Fruit fly (Drosophila melanogaster) whole organism, embryonic: ENCODE data around the gene CG16956.

Experiments used
- Awh ChIP-seq: fragments of 200-800 bp; sonication (Bioruptor generic); IDR thresholded peaks from 2 replicates; pipeline ENCODE4, ENCODE4 v1.3.6; 2022; ENCODE audit warnings: missing biosample characterization, missing genetic modification characterization
- CG11247 ChIP-seq: fragments of 200-800 bp; sonication (Bioruptor generic); IDR thresholded peaks from 2 replicates; pipeline ENCODE4 v1.3.6; 2022; ENCODE audit warnings: missing biosample characterization, missing genetic modification characterization
- CG11456 ChIP-seq: fragments of 200-800 bp; sonication (Bioruptor generic); IDR thresholded peaks from 3 replicates; pipeline ENCODE4 v1.3.6; 2022; ENCODE audit warnings: missing biosample characterization, missing genetic modification characterization
- CG11695 ChIP-seq: fragments of 200-800 bp; sonication (Bioruptor generic); IDR thresholded peaks from 3 replicates; pipeline ENCODE4 v1.3.6; 2022; ENCODE audit warnings: missing biosample characterization, missing genetic modification characterization
- CG12744 ChIP-seq: fragments of 200-800 bp; sonication (Bioruptor generic); optimal IDR thresholded peaks from 2 replicates; lab custom pipeline; 2016; ENCODE audit warnings: missing biosample characterization, missing genetic modification characterization
- CG12942 ChIP-seq: fragments of 200-800 bp; sonication (Bioruptor generic); optimal IDR thresholded peaks from 3 replicates; lab custom pipeline; 2016; ENCODE audit warnings: missing biosample characterization, missing genetic modification characterization
- CG13123 ChIP-seq: fragments of 200-800 bp; sonication (Bioruptor generic); optimal IDR thresholded peaks from 2 replicates; lab custom pipeline; 2016; ENCODE audit warnings: missing biosample characterization, missing genetic modification characterization
- CG13624 ChIP-seq: fragments of 200-800 bp; sonication (Bioruptor generic); optimal IDR thresholded peaks from 2 replicates; lab custom pipeline; 2016; ENCODE audit warnings: missing biosample characterization, missing genetic modification characterization
- CG14441 ChIP-seq: fragments of 200-800 bp; sonication (Bioruptor generic); IDR thresholded peaks from 2 replicates; pipeline ENCODE4 v1.3.6; 2022; ENCODE audit warnings: missing biosample characterization, missing genetic modification characterization
- CG17186 ChIP-seq: fragments of 200-800 bp; sonication (Bioruptor generic); optimal IDR thresholded peaks from 3 replicates; lab custom pipeline; 2017; ENCODE audit warnings: missing biosample characterization, missing genetic modification reagents, missing genetic modification characterization
- CG17361 ChIP-seq: fragments of 200-800 bp; sonication (Bioruptor generic); IDR thresholded peaks from 3 replicates; pipeline ENCODE4 v1.3.6; 2022; ENCODE audit warnings: missing biosample characterization, missing genetic modification characterization
- CG2129 ChIP-seq: fragments of 200-800 bp; sonication (Bioruptor generic); IDR thresholded peaks from 2 replicates; pipeline ENCODE4 v1.3.6; 2022; ENCODE audit warnings: missing biosample characterization, missing genetic modification characterization; ENCODE audit not compliant: partially characterized antibody
- CG2678 ChIP-seq: fragments of 200-800 bp; sonication (Bioruptor generic); optimal IDR thresholded peaks from 3 replicates; lab custom pipeline; 2019; ENCODE audit warnings: missing biosample characterization, mild to moderate bottlenecking, missing genetic modification characterization, moderate library complexity
- CG30403 ChIP-seq: fragments of 200-800 bp; sonication (Bioruptor generic); optimal IDR thresholded peaks from 3 replicates; lab custom pipeline; 2016; ENCODE audit warnings: missing biosample characterization, missing genetic modification characterization
- CG3281 ChIP-seq: fragments of 200-800 bp; sonication (Bioruptor generic); optimal IDR thresholded peaks from 3 replicates; lab custom pipeline; 2017; ENCODE audit warnings: missing biosample characterization, mild to moderate bottlenecking, missing genetic modification characterization
- CG3407 ChIP-seq: fragments of 200-800 bp; sonication (Bioruptor generic); optimal IDR thresholded peaks from 2 replicates; lab custom pipeline; 2018; ENCODE audit warnings: missing biosample characterization, mild to moderate bottlenecking, missing genetic modification characterization
- CG3995 ChIP-seq: fragments of 200-800 bp; sonication (Bioruptor generic); optimal IDR thresholded peaks from 3 replicates; lab custom pipeline; 2016; ENCODE audit warnings: missing biosample characterization, missing genetic modification characterization
- CG4424 ChIP-seq: fragments of 200-800 bp; sonication (Bioruptor generic); optimal IDR thresholded peaks from 3 replicates; lab custom pipeline; 2016; ENCODE audit warnings: missing biosample characterization, missing genetic modification characterization
- CG5180 ChIP-seq: fragments of 200-800 bp; sonication (Bioruptor generic); optimal IDR thresholded peaks from 3 replicates; lab custom pipeline; 2017; ENCODE audit warnings: missing biosample characterization, missing genetic modification characterization, mild to moderate bottlenecking, moderate library complexity, missing genetic modification reagents
- CG7786 ChIP-seq: fragments of 200-800 bp; sonication (Bioruptor generic); optimal IDR thresholded peaks from 2 replicates; lab custom pipeline; 2016; ENCODE audit warnings: missing biosample characterization, missing genetic modification characterization
- CG9876 ChIP-seq: fragments of 200-800 bp; sonication (Bioruptor generic); optimal IDR thresholded peaks from 2 replicates; lab custom pipeline; 2016; ENCODE audit warnings: missing biosample characterization, missing genetic modification characterization
- CHES-1-like ChIP-seq: fragments of 200-800 bp; sonication (Bioruptor generic); optimal IDR thresholded peaks from 2 replicates; lab custom pipeline; 2016; ENCODE audit warnings: missing biosample characterization, missing genetic modification characterization
- D19A ChIP-seq: fragments of 200-800 bp; optimal IDR thresholded peaks from 3 replicates; lab custom pipeline; 2019; ENCODE audit warnings: missing biosample characterization, mild to moderate bottlenecking, missing genetic modification characterization, moderate library complexity
- D19B ChIP-seq: fragments of 200-800 bp; sonication (Bioruptor generic); optimal IDR thresholded peaks from 2 replicates; lab custom pipeline; 2017; ENCODE audit warnings: missing biosample characterization, mild to moderate bottlenecking, missing genetic modification characterization
- Dbx ChIP-seq: fragments of 200-800 bp; sonication (Bioruptor generic); IDR thresholded peaks from 3 replicates; pipeline ENCODE4 v1.3.6; 2022; ENCODE audit warnings: missing biosample characterization, missing genetic modification characterization
- Dip2 ChIP-seq: fragments of 200-800 bp; sonication (Bioruptor generic); IDR thresholded peaks from 2 replicates; pipeline ENCODE4 v1.3.6; 2022; ENCODE audit warnings: missing biosample characterization, missing genetic modification characterization
- Hr51 ChIP-seq, 2 experiments: fragments of 200-800 bp; sonication (Bioruptor generic); optimal IDR thresholded peaks; 2 replicates in 1 of 2; 3 replicates in 1 of 2; lab custom pipeline; 2016 to 2018; ENCODE audit warnings: missing biosample characterization in 2 of 2, missing genetic modification characterization in 2 of 2, mild to moderate bottlenecking in 1 of 2, moderate library complexity in 1 of 2
- Poxn ChIP-seq: fragments of 200-800 bp; sonication (Bioruptor generic); IDR thresholded peaks from 2 replicates; pipeline ENCODE4 v1.3.6; 2022; ENCODE audit warnings: missing biosample characterization, missing genetic modification characterization
- Ravus ChIP-seq: fragments of 200-800 bp; sonication (Bioruptor generic); IDR thresholded peaks from 2 replicates; pipeline ENCODE4 v1.3.6; 2022; ENCODE audit warnings: missing biosample characterization, missing genetic modification characterization
- Side ChIP-seq: fragments of 200-800 bp; sonication (Bioruptor generic); optimal IDR thresholded peaks from 2 replicates; lab custom pipeline; 2016; ENCODE audit warnings: missing biosample characterization, missing genetic modification characterization
- Sox102F ChIP-seq: fragments of 200-800 bp; sonication (Bioruptor generic); optimal IDR thresholded peaks from 2 replicates; lab custom pipeline; 2018; ENCODE audit warnings: missing biosample characterization, mild to moderate bottlenecking, missing genetic modification characterization, moderate library complexity
- Sry-β ChIP-seq: fragments of 200-800 bp; sonication (Bioruptor generic); optimal IDR thresholded peaks from 2 replicates; lab custom pipeline; 2018; ENCODE audit warnings: missing biosample characterization, mild to moderate bottlenecking, missing genetic modification characterization, moderate library complexity
- Sry-δ ChIP-seq: fragments of 200-800 bp; sonication (Bioruptor generic); optimal IDR thresholded peaks from 2 replicates; lab custom pipeline; 2016; ENCODE audit warnings: missing biosample characterization, missing genetic modification characterization
- Stat92E ChIP-seq, 3 experiments: fragments of >200 bp in 2 of 3; fragments of 200-800 bp in 1 of 3; sonication (Bioruptor generic) in 1 of 3; optimal IDR thresholded peaks; 2 replicates each; lab custom pipeline; 2017 to 2019; ENCODE audit warnings: missing biosample characterization in 3 of 3, missing genetic modification characterization in 3 of 3, mild to moderate bottlenecking in 1 of 3, moderate library complexity in 1 of 3
- ab ChIP-seq: fragments of 200-800 bp; sonication (Bioruptor generic); optimal IDR thresholded peaks from 2 replicates; lab custom pipeline; 2016; ENCODE audit warnings: missing biosample characterization, missing genetic modification characterization
- abd-A ChIP-seq: fragments of 200-800 bp; sonication (Bioruptor generic); optimal IDR thresholded peaks from 3 replicates; lab custom pipeline; 2019; ENCODE audit warnings: missing biosample characterization, mild to moderate bottlenecking, missing genetic modification characterization, moderate library complexity
- bigmax ChIP-seq: fragments of 200-800 bp; sonication (Bioruptor generic); optimal IDR thresholded peaks from 2 replicates; lab custom pipeline; 2018; ENCODE audit warnings: missing biosample characterization, mild to moderate bottlenecking, missing genetic modification characterization
- bowl ChIP-seq: fragments of 200-800 bp; sonication (Bioruptor generic); IDR thresholded peaks from 2 replicates; pipeline ENCODE4 v1.3.6; 2022; ENCODE audit warnings: missing biosample characterization, missing genetic modification characterization
- bsh ChIP-seq, 2 experiments: fragments of 200-800 bp; sonication (Bioruptor generic); optimal IDR thresholded peaks; 2 replicates each; lab custom pipeline; 2017 to 2018; ENCODE audit warnings: mild to moderate bottlenecking in 2 of 2, missing biosample characterization in 2 of 2, missing genetic modification characterization in 2 of 2, moderate library complexity in 1 of 2
- fd102C ChIP-seq: fragments of 200-800 bp; sonication (Bioruptor generic); optimal IDR thresholded peaks from 2 replicates; lab custom pipeline; 2018; ENCODE audit warnings: missing biosample characterization, mild to moderate bottlenecking, missing genetic modification characterization, moderate library complexity
- fd64A ChIP-seq: fragments of 200-800 bp; sonication (Bioruptor generic); optimal IDR thresholded peaks from 3 replicates; lab custom pipeline; 2018; ENCODE audit warnings: missing biosample characterization, mild to moderate bottlenecking, missing genetic modification characterization
- gem ChIP-seq: fragments of 200-800 bp; sonication (Bioruptor generic); optimal IDR thresholded peaks from 2 replicates; lab custom pipeline; 2019; ENCODE audit warnings: missing biosample characterization, mild to moderate bottlenecking, missing genetic modification characterization, moderate library complexity
- knrl ChIP-seq: fragments of 200-800 bp; sonication (Bioruptor generic); IDR thresholded peaks from 3 replicates; pipeline ENCODE4 v1.3.6; 2022; ENCODE audit warnings: missing biosample characterization, missing genetic modification characterization; ENCODE audit not compliant: partially characterized antibody
- pita ChIP-seq: fragments of 200-800 bp; sonication (Bioruptor generic); optimal IDR thresholded peaks from 2 replicates; lab custom pipeline; 2017; ENCODE audit warnings: missing biosample characterization, mild to moderate bottlenecking, missing genetic modification characterization
- ranshi ChIP-seq: fragments of 200-800 bp; sonication (Bioruptor generic); IDR thresholded peaks from 2 replicates; pipeline ENCODE4 v1.3.6; 2022; ENCODE audit warnings: missing biosample characterization, missing genetic modification characterization
- sd ChIP-seq: fragments of 200-800 bp; sonication (Bioruptor generic); optimal IDR thresholded peaks from 3 replicates; lab custom pipeline; 2018; ENCODE audit warnings: missing biosample characterization, mild to moderate bottlenecking, missing genetic modification characterization, moderate library complexity
- sisA ChIP-seq: fragments of 200-800 bp; sonication (Bioruptor generic); IDR thresholded peaks from 2 replicates; pipeline ENCODE4 v1.3.6; 2022; ENCODE audit warnings: missing biosample characterization, missing genetic modification characterization
- vvl ChIP-seq: fragments of 200-800 bp; sonication (Bioruptor generic); IDR thresholded peaks from 2 replicates; pipeline ENCODE4 v1.3.6; 2022; ENCODE audit warnings: missing biosample characterization, missing genetic modification characterization

The CG16956 gene

dm6 chr2L:13373435-13374242 lies 40.7 kb downstream of the CG16956 start, which contains the start of the genes Bdp1 and CG6565 (continued):
- TF ChIP-seq CG14441 (GFP tag; lab: Robert Waterston, UW) (peak; percentile 95), bsh (GFP tag; optimal IDR thresholded peaks at IDR 0.05; lab: Kevin White, UChicago) (peak; percentile 83 to 95), fd64A (GFP tag; lab: Kevin White, UChicago) (peak; percentile 70), abd-A (tag; lab: Kevin White, UChicago) (no peak), ranshi (GFP tag; lab: Robert Waterston, UW) (peak; percentile 95), Side (GFP tag; lab: Kevin White, UChicago) (peak; percentile 98), fd102C (GFP tag; lab: Kevin White, UChicago) (peak; percentile 80), sisA (GFP tag; lab: Robert Waterston, UW) (peak; percentile 97), CG4424 (GFP tag; lab: Kevin White, UChicago) (peak; percentile 99), ab (peak; percentile 97), Poxn (GFP tag; lab: Robert Waterston, UW) (peak; percentile 94), CG13624 (peak; percentile 99), CG30403 (peak; percentile 99), CG11247 (GFP tag; lab: Robert Waterston, UW) (peak; percentile 91), D19A (tag; lab: Kevin White, UChicago) (peak; percentile 86), knrl (peak; percentile 63), pita (no peak), CG3995 (GFP tag; lab: Kevin White, UChicago) (peak; percentile 95), CG11695 (GFP tag; lab: Robert Waterston, UW) (peak; percentile 94), Ravus (GFP tag; lab: Robert Waterston, UW) (peak; percentile 78), CG9876 (GFP tag; lab: Kevin White, UChicago) (peak; percentile 97), Stat92E (GFP tag; optimal IDR thresholded peaks at IDR 0.05; lab: Kevin White, UChicago) (peak in 1 of 3 experiments; percentile 55), Sox102F (GFP tag; lab: Kevin White, UChicago) (peak; percentile 98), Dip2 (peak; percentile 73), CG12744 (peak; percentile 98), vvl (GFP tag; lab: Robert Waterston, UW) (peak; percentile 91), Sry-δ (peak; percentile 85), CG17361 (GFP tag; lab: Robert Waterston, UW) (peak; percentile 99), CG3281 (GFP tag; lab: Kevin White, UChicago) (peak; percentile 96), CHES-1-like (GFP tag; lab: Kevin White, UChicago) (peak; percentile 98), CG7786 (GFP tag; lab: Kevin White, UChicago) (peak; percentile 99), CG13123 (GFP tag; lab: Kevin White, UChicago) (peak; percentile 96), Awh (GFP tag; lab: Robert Waterston, UW) (peak; percentile 84), Sry-β (GFP tag; lab: Kevin White, UChicago) (peak; percentile 88), CG3407 (GFP tag; lab: Kevin White, UChicago) (peak; percentile 94), D19B (GFP tag; lab: Kevin White, UChicago) (peak; percentile 92), CG2129 (GFP tag; lab: Robert Waterston, UW) (no peak), CG5180 (peak; percentile 85), CG2678 (peak; percentile 97), bowl (GFP tag; lab: Robert Waterston, UW) (peak; percentile 68; the same call in 1 of the 2 replicates), CG12942 (peak; percentile 98), Dbx (GFP tag; lab: Robert Waterston, UW) (peak; percentile 97), CG17186 (GFP tag; lab: Kevin White, UChicago) (peak; percentile 86), Hr51 (GFP tag; optimal IDR thresholded peaks at IDR 0.05; lab: Kevin White, UChicago) (peak; percentile 96 to 98), sd (tag; lab: Kevin White, UChicago) (peak; percentile 90), bigmax (GFP tag; lab: Kevin White, UChicago) (peak; percentile 19), CG11456 (GFP tag; lab: Robert Waterston, UW) (peak; percentile 93), gem (tag; lab: Kevin White, UChicago) (peak; percentile 98)
